Worm (Caenorhabditis elegans) whole organism, young adult: Measurements from ENCODE around the gene cox-17.

Experiments
- ceh-40 ChIP-seq: fragments of 200-800 bp; sonication (Bioruptor generic); IDR thresholded peaks from 2 replicates; pipeline ENCODE4 v1.3.6; 2022; ENCODE audit warnings: missing genetic modification characterization, missing compliant biosample characterization
- chd-7 ChIP-seq: sonication (generic microtip); optimal IDR thresholded peaks from 2 replicates; lab custom pipeline; 2016; ENCODE audit warnings: mild to moderate bottlenecking, missing genetic modification characterization, moderate library complexity, missing compliant biosample characterization

ce11 chrIII:235115-235514 is 44.3 kb downstream of the cox-17 start:
- no peak for TF ChIP-seq ceh-40 (GFP tag; lab: Robert Waterston, UW)
- no peak for TF ChIP-seq chd-7 (tag; lab: Kevin White, UChicago)
